Worm (Caenorhabditis elegans) whole organism, L4 larva: ENCODE data around the gene C35B1.4.

Source experiments
- F26F4.8 ChIP-seq: fragments of 200-800 bp; sonication (Bioruptor generic); conservative IDR thresholded peaks from 2 replicates; pipeline ENCODE4 v1.3.6; 2022; ENCODE audit warnings: missing genetic modification characterization, missing compliant biosample characterization
- R02D3.7 ChIP-seq: fragments of 150-350 bp; sonication (generic microtip); optimal IDR thresholded peaks from 3 replicates; lab custom pipeline; 2014; ENCODE audit warnings: missing biosample characterization, missing genetic modification characterization
- T26A8.4 ChIP-seq: fragments of 200-800 bp; sonication (Bioruptor generic); IDR thresholded peaks from 2 replicates; pipeline ENCODE4 v1.3.6; 2022; ENCODE audit warnings: missing genetic modification characterization, missing compliant biosample characterization
- Y75B8A.6 ChIP-seq: fragments of 200-800 bp; sonication (Bioruptor generic); IDR thresholded peaks from 2 replicates; pipeline ENCODE4 v1.3.6; 2022; ENCODE audit warnings: missing genetic modification reagents, missing genetic modification characterization, missing compliant biosample characterization
- ZK546.5 ChIP-seq, 2 experiments: sonication (generic microtip); optimal IDR thresholded peaks; 2 replicates each; lab custom pipeline; 2017; ENCODE audit warnings: missing biosample characterization in 2 of 2, missing genetic modification characterization in 2 of 2
- aha-1 ChIP-seq: fragments of 150-350 bp; peaks from one replicate; lab custom pipeline; 2014; ENCODE audit warnings: missing biosample characterization, missing genetic modification characterization
- ama-1 ChIP-seq: fragments of 150-350 bp; optimal IDR thresholded peaks from 2 replicates; lab custom pipeline; 2014; ENCODE audit warnings: inconsistent platforms, mixed read lengths
- arid-1 ChIP-seq: fragments of 200-800 bp; sonication (Bioruptor generic); conservative IDR thresholded peaks from 2 replicates; pipeline ENCODE4 v1.3.6; 2022; ENCODE audit warnings: missing genetic modification reagents, missing genetic modification characterization, missing compliant biosample characterization
- attf-4 ChIP-seq: sonication (generic microtip); optimal IDR thresholded peaks from 3 replicates; lab custom pipeline; 2017; ENCODE audit warnings: missing biosample characterization, missing genetic modification characterization
- ceh-32 ChIP-seq: sonication (generic microtip); optimal IDR thresholded peaks from 2 replicates; lab custom pipeline; 2016; ENCODE audit warnings: mild to moderate bottlenecking, missing genetic modification characterization, missing compliant biosample characterization; ENCODE audit not compliant: poor library complexity
- ceh-62 ChIP-seq: sonication (generic microtip); optimal IDR thresholded peaks from 2 replicates; lab custom pipeline; 2017; ENCODE audit warnings: missing biosample characterization, missing genetic modification characterization
- ceh-82 ChIP-seq: sonication (generic microtip); optimal IDR thresholded peaks from 2 replicates; lab custom pipeline; 2017; ENCODE audit warnings: missing biosample characterization, missing genetic modification characterization
- ces-1 ChIP-seq: fragments of 150-350 bp; sonication (generic microtip); optimal IDR thresholded peaks from 4 replicates; lab custom pipeline; 2014; ENCODE audit warnings: missing biosample characterization, missing genetic modification reagents, missing genetic modification characterization
- ctbp-1 ChIP-seq: fragments of 200-800 bp; sonication (Bioruptor generic); IDR thresholded peaks from 2 replicates; pipeline ENCODE4 v1.3.6; 2022; ENCODE audit warnings: missing genetic modification reagents, missing genetic modification characterization, missing compliant biosample characterization
- daf-8 ChIP-seq: fragments of 200-800 bp; sonication (Bioruptor generic); IDR thresholded peaks from 2 replicates; pipeline ENCODE4 v1.3.6; 2022; ENCODE audit warnings: missing genetic modification characterization, missing compliant biosample characterization
- duxl-1 ChIP-seq: sonication (generic microtip); optimal IDR thresholded peaks from 2 replicates; lab custom pipeline; 2016; ENCODE audit warnings: mild to moderate bottlenecking, missing genetic modification characterization, moderate library complexity, missing compliant biosample characterization; ENCODE audit not compliant: poor library complexity
- egl-43 ChIP-seq: fragments of 200-800 bp; sonication (Bioruptor generic); IDR thresholded peaks from 2 replicates; pipeline ENCODE4 v1.3.6; 2022; ENCODE audit warnings: missing genetic modification reagents, missing genetic modification characterization, missing compliant biosample characterization
- gei-8 ChIP-seq: fragments of 200-800 bp; sonication (Bioruptor generic); optimal IDR thresholded peaks from 2 replicates; lab custom pipeline; 2018; ENCODE audit warnings: mild to moderate bottlenecking, missing genetic modification characterization, missing compliant biosample characterization
- hlh-11 ChIP-seq: fragments of 200-800 bp; sonication (Bioruptor generic); optimal IDR thresholded peaks from 2 replicates; lab custom pipeline; 2018; ENCODE audit warnings: mild to moderate bottlenecking, missing genetic modification characterization, missing compliant biosample characterization
- hlh-30 ChIP-seq: sonication (generic microtip); optimal IDR thresholded peaks from 2 replicates; lab custom pipeline; 2017; ENCODE audit warnings: antibody characterized with exemption, mild to moderate bottlenecking, missing genetic modification characterization, missing compliant biosample characterization; ENCODE audit not compliant: insufficient read depth
- lim-7 ChIP-seq: fragments of 200-800 bp; sonication (Bioruptor generic); IDR thresholded peaks from 2 replicates; pipeline ENCODE4 v1.3.6; 2022; ENCODE audit warnings: missing genetic modification characterization, missing compliant biosample characterization
- lin-1 ChIP-seq: fragments of 200-800 bp; sonication (Bioruptor generic); IDR thresholded peaks from 2 replicates; pipeline ENCODE4 v1.3.6; 2022; ENCODE audit warnings: missing genetic modification reagents, missing genetic modification characterization, missing compliant biosample characterization
- lin-13 ChIP-seq: fragments of 150-350 bp; optimal IDR thresholded peaks from 2 replicates; lab custom pipeline; 2014; ENCODE audit warnings: missing biosample characterization, missing genetic modification reagents, missing genetic modification characterization
- lin-15B ChIP-seq: fragments of 150-350 bp; sonication (generic microtip); optimal IDR thresholded peaks from 3 replicates; lab custom pipeline; 2014; ENCODE audit warnings: missing biosample characterization, missing genetic modification characterization
- lin-29 ChIP-seq: fragments of 200-800 bp; sonication (Bioruptor generic); IDR thresholded peaks from 2 replicates; pipeline ENCODE4 v1.3.6; 2022; ENCODE audit warnings: missing genetic modification reagents, missing genetic modification characterization, missing compliant biosample characterization
- lin-38 ChIP-seq: fragments of 200-800 bp; sonication (Bioruptor generic); IDR thresholded peaks from 2 replicates; pipeline ENCODE4 v1.3.6; 2022; ENCODE audit warnings: missing genetic modification reagents, missing genetic modification characterization, missing compliant biosample characterization
- lin-39 ChIP-seq: fragments of 150-350 bp; optimal IDR thresholded peaks from 2 replicates; lab custom pipeline; 2014; ENCODE audit warnings: missing biosample characterization, missing genetic modification reagents, missing genetic modification characterization
- lir-3 ChIP-seq: sonication (generic microtip); optimal IDR thresholded peaks from 2 replicates; lab custom pipeline; 2016; ENCODE audit warnings: mild to moderate bottlenecking, missing genetic modification characterization, missing compliant biosample characterization
- madf-5 ChIP-seq, 2 experiments: fragments of 200-800 bp; sonication (Bioruptor generic); IDR thresholded peaks; 2 replicates each; pipeline ENCODE4 v1.3.6; 2022; ENCODE audit warnings: missing compliant biosample characterization in 2 of 2, missing genetic modification characterization in 2 of 2
- madf-9 ChIP-seq: fragments of 200-800 bp; sonication (Bioruptor generic); conservative IDR thresholded peaks from 2 replicates; pipeline ENCODE4 v1.3.6; 2022; ENCODE audit warnings: missing genetic modification reagents, missing genetic modification characterization, missing compliant biosample characterization
- mes-2 ChIP-seq: sonication (generic microtip); optimal IDR thresholded peaks from 2 replicates; lab custom pipeline; 2016; ENCODE audit warnings: missing genotype, mild to moderate bottlenecking, missing genetic modification characterization, missing compliant biosample characterization; ENCODE audit not compliant: poor library complexity, severe bottlenecking
- mxl-2 ChIP-seq: fragments of 200-800 bp; sonication (Bioruptor generic); conservative IDR thresholded peaks from 2 replicates; pipeline ENCODE4 v1.3.6; 2022; ENCODE audit warnings: missing genetic modification reagents, missing genetic modification characterization, missing compliant biosample characterization
- nhr-102 ChIP-seq: sonication (generic microtip); optimal IDR thresholded peaks from 2 replicates; lab custom pipeline; 2016; ENCODE audit warnings: mild to moderate bottlenecking, missing genetic modification characterization, moderate library complexity, missing compliant biosample characterization
- nhr-11 ChIP-seq: fragments of 150-350 bp; optimal IDR thresholded peaks from 2 replicates; lab custom pipeline; 2014; ENCODE audit warnings: missing biosample characterization, missing genetic modification characterization
- nhr-237 ChIP-seq: sonication (generic microtip); optimal IDR thresholded peaks from 2 replicates; lab custom pipeline; 2017; ENCODE audit warnings: missing biosample characterization, missing genetic modification characterization
- nhr-25 ChIP-seq: sonication (generic microtip); optimal IDR thresholded peaks from 2 replicates; lab custom pipeline; 2017; ENCODE audit warnings: missing genetic modification characterization, mild to moderate bottlenecking, missing compliant biosample characterization, antibody characterized with exemption, moderate library complexity, borderline replicate concordance; ENCODE audit not compliant: insufficient read depth
- nhr-28 ChIP-seq: fragments of 150-350 bp; optimal IDR thresholded peaks from 2 replicates; lab custom pipeline; 2014; ENCODE audit warnings: missing biosample characterization, missing genetic modification characterization
- nhr-48 ChIP-seq: sonication (generic microtip); optimal IDR thresholded peaks from 2 replicates; lab custom pipeline; 2016; ENCODE audit warnings: mild to moderate bottlenecking, missing genetic modification characterization, missing compliant biosample characterization
- pha-4 ChIP-seq, 2 experiments: fragments of 150-350 bp in 1 of 2; fragments of 200-800 bp in 1 of 2; sonication (Bioruptor generic) in 1 of 2; IDR thresholded peaks in 1 of 2; optimal IDR thresholded peaks in 1 of 2; 2 replicates each; pipeline versions ENCODE4 v1.3.6 to Lab custom; 2014 to 2022; ENCODE audit warnings: missing genetic modification characterization in 2 of 2, missing genetic modification reagents in 2 of 2, missing biosample characterization in 1 of 2, missing compliant biosample characterization in 1 of 2
- php-3 ChIP-seq: fragments of 200-800 bp; sonication (Bioruptor generic); IDR thresholded peaks from 2 replicates; pipeline ENCODE4 v1.3.6; 2022; ENCODE audit warnings: missing genetic modification reagents, missing genetic modification characterization, missing compliant biosample characterization
- snpc-4 ChIP-seq: fragments of 150-350 bp; optimal IDR thresholded peaks from 2 replicates; lab custom pipeline; 2014; ENCODE audit warnings: missing biosample characterization, missing genetic modification characterization
- spr-1 ChIP-seq: sonication (generic microtip); optimal IDR thresholded peaks from 2 replicates; lab custom pipeline; 2016; ENCODE audit warnings: mild to moderate bottlenecking, missing genetic modification characterization, missing compliant biosample characterization
- tag-97 ChIP-seq: fragments of 200-800 bp; sonication (Bioruptor generic); IDR thresholded peaks from 2 replicates; pipeline ENCODE4 v1.3.6; 2022; ENCODE audit warnings: missing genetic modification characterization, missing compliant biosample characterization
- unc-130 ChIP-seq: sonication (generic microtip); optimal IDR thresholded peaks from 2 replicates; lab custom pipeline; 2016; ENCODE audit warnings: missing genetic modification reagents, missing genetic modification characterization, missing compliant biosample characterization
- unc-39 ChIP-seq: sonication (generic microtip); optimal IDR thresholded peaks from 2 replicates; lab custom pipeline; 2017; ENCODE audit warnings: missing biosample characterization, missing genetic modification characterization
- unc-62 ChIP-seq, 3 experiments: fragments of 150-350 bp in 1 of 3; sonication (generic microtip); optimal IDR thresholded peaks in 2 of 3; peaks in 1 of 3; 1 replicate in 1 of 3; 2 replicates in 2 of 3; lab custom pipeline; 2014 to 2017; ENCODE audit warnings: missing biosample characterization in 3 of 3, missing genetic modification characterization in 3 of 3, missing genetic modification reagents in 3 of 3, missing genotype in 1 of 3
- zag-1 ChIP-seq: fragments of 150-350 bp; optimal IDR thresholded peaks from 2 replicates; lab custom pipeline; 2014; ENCODE audit warnings: missing biosample characterization, missing genetic modification characterization
- zip-11 ChIP-seq: fragments of 200-800 bp; sonication (Bioruptor generic); IDR thresholded peaks from 2 replicates; pipeline ENCODE4 v1.3.6; 2022; ENCODE audit warnings: missing genetic modification characterization, missing compliant biosample characterization
- ztf-11 ChIP-seq: fragments of 150-350 bp; optimal IDR thresholded peaks from 2 replicates; lab custom pipeline; 2014; ENCODE audit warnings: missing biosample characterization, missing genetic modification characterization

The C35B1.4 gene

ce11 chrIV:4049398-4049998 lies 30.1 kb upstream of the C35B1.4 start, which contains the start of gene pcn-1 (continued):
- TF ChIP-seq nhr-25 (tag; lab: Kevin White, UChicago) (peak; percentile 69), mxl-2 (GFP tag; lab: Robert Waterston, UW) (peak; percentile 84), zag-1 (no peak), nhr-102 (tag; lab: Kevin White, UChicago) (peak; percentile 96), ama-1 (peak; percentile 70), spr-1 (tag; lab: Kevin White, UChicago) (peak; percentile 93), lin-15B (tag; lab: Kevin White, UChicago) (peak; percentile 49), arid-1 (peak; percentile 85), zip-11 (GFP tag; lab: Robert Waterston, UW) (no peak), unc-62 (GFP tag; optimal IDR thresholded peaks at IDR 0.05 in 1 of 2; lab: Kevin White, UChicago) (peak in 1 of 2 experiments; percentile 97), unc-62 (tag; optimal IDR thresholded peaks at IDR 0.05; lab: Kevin White, UChicago) (no peak), daf-8 (no peak), nhr-237 (no peak), ztf-11 (tag; lab: Kevin White, UChicago) (no peak), lin-29 (peak; percentile 88), madf-5 (GFP tag; IDR thresholded peaks at IDR 0.05; lab: Robert Waterston, UW) (no peak), php-3 (peak; percentile 87), hlh-11 (peak; percentile 94), Y75B8A.6 (GFP tag; lab: Robert Waterston, UW) (no peak), lin-38 (GFP tag; lab: Robert Waterston, UW) (peak; percentile 94), ctbp-1 (peak; percentile 82), ceh-62 (tag; lab: Kevin White, UChicago) (no peak), ces-1 (no peak), lin-1 (peak; percentile 71), lin-39 (tag; lab: Kevin White, UChicago) (no peak), ZK546.5 (tag; optimal IDR thresholded peaks at IDR 0.05; lab: Kevin White, UChicago) (no peak), egl-43 (GFP tag; lab: Robert Waterston, UW) (peak; percentile 85), tag-97 (GFP tag; lab: Robert Waterston, UW) (no peak), lin-13 (peak; percentile 82), madf-9 (GFP tag; lab: Robert Waterston, UW) (peak; percentile 86), hlh-30 (tag; lab: Kevin White, UChicago) (peak; percentile 85), ceh-82 (tag; lab: Kevin White, UChicago) (no peak), lir-3 (tag; lab: Kevin White, UChicago) (peak; percentile 53), pha-4 (GFP tag; IDR thresholded peaks at IDR 0.05; lab: Robert Waterston, UW) (peak; percentile 94), pha-4 (tag; optimal IDR thresholded peaks at IDR 0.05; lab: Kevin White, UChicago) (no peak), mes-2 (tag; lab: Kevin White, UChicago) (peak; percentile 91), unc-130 (peak; percentile 91), aha-1 (peak; percentile 95), duxl-1 (tag; lab: Kevin White, UChicago) (peak; percentile 87), T26A8.4 (GFP tag; lab: Robert Waterston, UW) (peak; percentile 93), lim-7 (no peak), R02D3.7 (tag; lab: Kevin White, UChicago) (no peak), attf-4 (tag; lab: Kevin White, UChicago) (no peak), gei-8 (GFP tag; lab: Kevin White, UChicago) (no peak), F26F4.8 (GFP tag; lab: Robert Waterston, UW) (no peak), nhr-48 (tag; lab: Kevin White, UChicago) (peak; percentile 86), nhr-11 (tag; lab: Kevin White, UChicago) (peak; percentile 89), ceh-32 (tag; lab: Kevin White, UChicago) (peak; percentile 49), unc-39 (tag; lab: Kevin White, UChicago) (no peak), nhr-28 (tag; lab: Kevin White, UChicago) (peak; percentile 63), snpc-4 (tag; lab: Kevin White, UChicago) (no peak)
